Worm (Caenorhabditis elegans) whole organism, L2 larva: ENCODE measurements around the gene atat-2.
A peak's percentile ranks its signal among the peaks of the same experiment; 100 is the strongest.

Source experiments
- F13H6.1 ChIP-seq: sonication (generic microtip); optimal IDR thresholded peaks from 2 replicates; lab custom pipeline; 2016; ENCODE audit warnings: missing genetic modification characterization, missing compliant biosample characterization
- Y55F3AM.14 ChIP-seq: fragments of 200-800 bp; sonication (Bioruptor generic); optimal IDR thresholded peaks from 2 replicates; lab custom pipeline; 2018; ENCODE audit warnings: mild to moderate bottlenecking, missing genetic modification characterization, missing compliant biosample characterization
- aly-2 ChIP-seq: fragments of 150-350 bp; optimal IDR thresholded peaks from 2 replicates; lab custom pipeline; 2014; ENCODE audit warnings: missing biosample characterization, missing genetic modification characterization
- ama-1 ChIP-seq: fragments of 150-350 bp; optimal IDR thresholded peaks from 2 replicates; lab custom pipeline; 2018; ENCODE audit warnings: inconsistent platforms
- blmp-1 ChIP-seq: sonication (generic microtip); optimal IDR thresholded peaks from 2 replicates; lab custom pipeline; 2017; ENCODE audit warnings: missing genetic modification characterization, mild to moderate bottlenecking, missing compliant biosample characterization, antibody characterized with exemption, moderate library complexity; ENCODE audit not compliant: insufficient read depth
- egl-27 ChIP-seq: sonication (generic microtip); optimal IDR thresholded peaks from 3 replicates; lab custom pipeline; 2017; ENCODE audit warnings: missing biosample characterization, missing genetic modification reagents, missing genetic modification characterization
- elt-1 ChIP-seq: fragments of 150-350 bp; optimal IDR thresholded peaks from 2 replicates; lab custom pipeline; 2014; ENCODE audit warnings: missing biosample characterization, missing genetic modification characterization
- fos-1 ChIP-seq: fragments of 150-350 bp; optimal IDR thresholded peaks from 2 replicates; lab custom pipeline; 2014; ENCODE audit warnings: missing biosample characterization, missing genetic modification characterization
- lin-11 ChIP-seq: fragments of 150-350 bp; sonication (generic microtip); optimal IDR thresholded peaks from 2 replicates; lab custom pipeline; 2014; ENCODE audit warnings: missing biosample characterization, missing genetic modification characterization, inconsistent platforms, mixed read lengths
- lin-13 ChIP-seq: fragments of 150-350 bp; optimal IDR thresholded peaks from 2 replicates; lab custom pipeline; 2014; ENCODE audit warnings: missing biosample characterization, missing genetic modification reagents, missing genetic modification characterization
- mab-5 ChIP-seq: fragments of 150-350 bp; optimal IDR thresholded peaks from 2 replicates; lab custom pipeline; 2014; ENCODE audit warnings: missing biosample characterization, missing genetic modification characterization
- mbf-1 ChIP-seq: sonication (generic microtip); optimal IDR thresholded peaks from 2 replicates; lab custom pipeline; 2017; ENCODE audit warnings: missing biosample characterization, missing genetic modification characterization
- mdl-1 ChIP-seq, 2 experiments: fragments of 150-350 bp in 1 of 2; sonication (generic microtip) in 1 of 2; optimal IDR thresholded peaks; 2 replicates each; lab custom pipeline; 2017; ENCODE audit warnings: missing biosample characterization in 2 of 2, missing genetic modification characterization in 2 of 2
- nhr-11 ChIP-seq: fragments of 150-350 bp; optimal IDR thresholded peaks from 2 replicates; lab custom pipeline; 2014; ENCODE audit warnings: missing biosample characterization, missing genetic modification characterization
- nhr-12 ChIP-seq: fragments of 150-350 bp; optimal IDR thresholded peaks from 2 replicates; lab custom pipeline; 2014; ENCODE audit warnings: missing biosample characterization, missing genetic modification characterization
- nhr-129 ChIP-seq: fragments of 150-350 bp; optimal IDR thresholded peaks from 2 replicates; lab custom pipeline; 2014; ENCODE audit warnings: missing biosample characterization, missing genetic modification characterization
- nhr-21 ChIP-seq: fragments of 150-350 bp; optimal IDR thresholded peaks from 2 replicates; lab custom pipeline; 2014; ENCODE audit warnings: missing biosample characterization, missing genetic modification characterization
- nhr-23 ChIP-seq: fragments of 150-350 bp; optimal IDR thresholded peaks from 2 replicates; lab custom pipeline; 2014; ENCODE audit warnings: missing biosample characterization, missing genetic modification reagents, missing genetic modification characterization
- nhr-25 ChIP-seq: fragments of 150-350 bp; sonication (generic microtip); optimal IDR thresholded peaks from 3 replicates; lab custom pipeline; 2014; ENCODE audit warnings: missing biosample characterization, missing genetic modification characterization
- nhr-77 ChIP-seq: fragments of 150-350 bp; optimal IDR thresholded peaks from 2 replicates; lab custom pipeline; 2014; ENCODE audit warnings: missing biosample characterization, missing genetic modification characterization
- sem-4 ChIP-seq: fragments of 150-350 bp; optimal IDR thresholded peaks from 2 replicates; lab custom pipeline; 2014; ENCODE audit warnings: missing biosample characterization, missing genetic modification reagents, missing genetic modification characterization
- skn-1 ChIP-seq: sonication (generic microtip); optimal IDR thresholded peaks from 2 replicates; lab custom pipeline; 2017; ENCODE audit warnings: missing biosample characterization, missing genetic modification characterization
- sma-3 ChIP-seq: sonication (generic microtip); optimal IDR thresholded peaks from 2 replicates; lab custom pipeline; 2016; ENCODE audit warnings: missing genetic modification reagents, missing genetic modification characterization, missing compliant biosample characterization
- sma-9 ChIP-seq, 2 experiments: fragments of 150-350 bp in 1 of 2; sonication (generic microtip) in 1 of 2; optimal IDR thresholded peaks; 2 replicates each; lab custom pipeline; 2014 to 2016; ENCODE audit warnings: missing genetic modification characterization in 2 of 2, mild to moderate bottlenecking in 1 of 2, missing biosample characterization in 1 of 2, missing compliant biosample characterization in 1 of 2, missing genetic modification reagents in 1 of 2, moderate library complexity in 1 of 2
- snpc-4 ChIP-seq: fragments of 150-350 bp; optimal IDR thresholded peaks from 2 replicates; lab custom pipeline; 2014; ENCODE audit warnings: missing biosample characterization, missing genetic modification characterization
- unc-39 ChIP-seq: fragments of 150-350 bp; optimal IDR thresholded peaks from 2 replicates; lab custom pipeline; 2014; ENCODE audit warnings: missing biosample characterization, missing genetic modification characterization
- unc-55 ChIP-seq: fragments of 150-350 bp; sonication (generic microtip); optimal IDR thresholded peaks from 3 replicates; lab custom pipeline; 2014; ENCODE audit warnings: missing biosample characterization, missing genetic modification reagents, missing genetic modification characterization
- ztf-1 ChIP-seq: fragments of 200-800 bp; sonication (Bioruptor generic); conservative IDR thresholded peaks from 2 replicates; pipeline ENCODE4 v1.3.6; 2022; ENCODE audit warnings: missing genetic modification characterization, missing compliant biosample characterization
- ztf-11 ChIP-seq: sonication (generic microtip); optimal IDR thresholded peaks from 2 replicates; lab custom pipeline; 2017; ENCODE audit warnings: missing biosample characterization, missing genetic modification characterization

The atat-2 gene

DNA sequence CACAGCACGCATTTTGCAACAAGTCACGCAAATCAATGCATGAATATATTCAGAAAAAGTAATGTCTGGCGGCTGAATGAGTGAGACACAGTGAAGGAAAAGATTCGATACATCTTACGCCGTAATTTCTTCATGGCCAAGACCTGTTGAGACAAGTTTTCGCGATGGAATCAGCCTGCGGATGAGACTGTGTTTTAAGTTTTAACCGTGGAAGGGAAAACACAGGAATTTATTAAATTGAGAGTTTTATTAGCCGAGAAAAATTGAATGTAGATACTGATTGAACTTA, 5.2 kb downstream of the atat-2 start, which contains the start of gene hog-1:
Gene hog-1, minus strand, starts transcription at position 101 of the 289 bp plus-strand sequence.
- TF ChIP-seq elt-1 (tag; lab: Kevin White, UChicago), result no peak
- no peak for TF ChIP-seq F13H6.1 (tag; lab: Kevin White, UChicago)
- TF ChIP-seq skn-1 (tag; lab: Kevin White, UChicago), result no peak
- no peak for TF ChIP-seq Y55F3AM.14 (GFP tag; lab: Kevin White, UChicago)
- no peak for TF ChIP-seq mbf-1 (tag; lab: Kevin White, UChicago)
- no peak for TF ChIP-seq mdl-1 (tag; optimal IDR thresholded peaks at IDR 0.05; lab: Kevin White, UChicago)

DNA sequence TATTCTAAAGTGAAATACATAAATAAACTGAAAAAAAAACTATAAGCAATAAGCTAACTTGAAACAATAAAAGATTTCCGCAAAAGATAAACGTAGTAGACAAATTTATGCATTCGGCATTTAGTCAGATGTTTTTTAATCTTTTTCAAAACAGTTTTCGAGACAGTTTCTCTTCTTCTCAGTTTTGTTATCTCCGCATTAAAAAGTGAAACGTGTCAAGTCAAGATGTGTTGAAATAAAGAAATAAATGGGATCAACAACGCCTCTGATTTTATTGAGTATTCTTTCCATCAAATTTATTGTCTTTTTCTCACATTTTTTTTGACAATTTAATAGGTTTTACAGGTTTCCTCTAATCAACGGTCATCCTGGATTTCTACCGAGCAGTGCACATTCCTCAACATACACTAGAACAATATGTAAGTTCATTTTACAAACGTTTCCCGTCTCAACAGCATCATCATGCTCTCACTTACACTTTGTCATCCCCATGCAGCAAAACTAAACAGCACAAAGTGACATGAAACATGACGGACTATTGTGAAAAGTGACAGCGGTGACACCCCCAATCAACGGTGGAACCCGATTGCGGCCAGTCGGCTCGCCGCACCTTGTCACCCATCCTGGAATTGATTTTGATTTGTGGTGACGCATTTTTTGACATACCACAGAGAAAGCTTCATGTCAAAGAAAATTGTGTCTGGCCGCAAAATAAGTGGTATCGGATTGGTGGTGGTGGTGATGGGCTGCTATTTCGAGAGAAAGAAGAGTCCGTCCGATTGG, 5.7 kb downstream of the atat-2 start:
- TF ChIP-seq blmp-1 (tag; lab: Kevin White, UChicago) (peak; percentile 64), F13H6.1 (tag; lab: Kevin White, UChicago) (no peak), unc-39 (no peak), nhr-25 (peak; percentile 4), nhr-11 (no peak), egl-27 (tag; lab: Kevin White, UChicago) (no peak), snpc-4 (no peak), fos-1 (no peak), nhr-21 (tag; lab: Kevin White, UChicago) (no peak)
- TF ChIP-seq, all 48 proteins: peak for 2

DNA sequence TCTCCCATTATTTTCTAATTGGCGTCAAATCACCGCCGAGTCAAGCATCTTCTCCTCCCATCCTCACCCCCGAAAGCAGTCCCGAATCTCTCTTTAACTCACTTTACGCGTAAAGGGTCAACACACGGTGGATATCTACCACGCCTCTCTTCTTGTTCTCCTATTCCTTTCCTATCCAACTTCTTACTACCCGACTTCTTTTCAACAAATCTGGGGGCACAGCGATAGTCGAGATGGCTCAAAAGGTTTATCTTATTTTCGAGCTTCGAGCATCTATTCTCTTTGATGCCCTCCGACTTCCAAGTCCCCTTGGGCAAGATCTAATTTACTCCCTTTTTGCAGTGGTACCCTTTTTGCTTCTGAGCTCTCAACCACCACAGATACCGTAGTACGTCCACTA, 10.3 kb downstream of the atat-2 start:
- TF ChIP-seq egl-27 (tag; lab: Kevin White, UChicago) (no peak), sma-9 (GFP tag; optimal IDR thresholded peaks at IDR 0.05; lab: Kevin White, UChicago) (no peak), sma-9 (tag; optimal IDR thresholded peaks at IDR 0.05; lab: Kevin White, UChicago) (no peak), unc-55 (GFP tag; lab: Kevin White, UChicago) (no peak), lin-11 (tag; lab: Kevin White, UChicago) (no peak), nhr-11 (no peak), ama-1 (lab: Kevin White, UChicago) (no peak), sem-4 (tag; lab: Kevin White, UChicago) (no peak)

DNA sequence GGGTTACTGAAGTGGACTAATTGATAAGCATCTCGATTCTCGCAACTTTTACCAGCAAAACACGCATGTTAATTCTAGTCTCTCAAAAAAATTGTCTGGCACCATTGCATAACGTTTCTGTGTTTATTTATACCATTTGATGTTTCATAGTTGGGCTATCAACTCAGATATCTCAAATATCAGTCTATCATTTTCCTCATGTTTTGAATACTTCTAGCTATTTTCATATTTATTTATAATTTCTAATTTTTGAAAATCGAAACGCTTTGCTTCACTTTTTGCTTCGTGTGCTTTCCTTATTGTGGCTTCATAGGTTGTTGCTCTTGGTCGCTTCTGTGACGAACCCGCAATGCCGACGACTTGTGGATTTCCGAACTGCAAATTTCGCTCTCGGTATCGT, 13.5 kb downstream of the atat-2 start, which contains the start of gene ctbp-1:
Gene ctbp-1, plus strand, starts transcription at position 301 of the 400 bp plus-strand sequence.
- no peak for TF ChIP-seq nhr-23 (tag; lab: Kevin White, UChicago)
- TF ChIP-seq nhr-25, result no peak
- no peak for TF ChIP-seq ztf-11
- no peak for TF ChIP-seq ztf-1

DNA sequence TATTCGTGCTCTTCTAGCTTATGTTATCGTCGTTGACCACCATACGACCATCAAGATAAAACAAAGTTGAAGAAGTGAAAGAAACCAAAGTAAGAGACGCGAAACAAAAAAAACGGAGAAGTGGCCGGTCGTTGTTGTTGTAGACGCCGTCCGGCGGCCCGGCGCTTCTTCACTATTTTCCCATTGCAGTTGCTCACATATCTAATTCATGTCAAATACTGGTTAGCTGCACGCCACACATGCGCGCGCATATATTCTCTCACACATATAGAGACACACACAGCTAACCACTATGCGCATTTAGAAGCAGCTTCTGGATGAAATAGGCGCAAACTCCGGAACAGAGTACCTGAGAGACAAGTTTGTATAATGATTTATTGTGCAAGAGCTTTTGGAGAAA, 19.1 kb downstream of the atat-2 start:
- TF ChIP-seq egl-27 (tag; lab: Kevin White, UChicago) (no peak), sma-9 (GFP tag; optimal IDR thresholded peaks at IDR 0.05; lab: Kevin White, UChicago) (no peak), sma-9 (tag; optimal IDR thresholded peaks at IDR 0.05; lab: Kevin White, UChicago) (no peak), mbf-1 (tag; lab: Kevin White, UChicago) (no peak), nhr-77 (tag; lab: Kevin White, UChicago) (no peak), Y55F3AM.14 (GFP tag; lab: Kevin White, UChicago) (no peak), mdl-1 (tag; optimal IDR thresholded peaks at IDR 0.05; lab: Kevin White, UChicago) (no peak), lin-13 (GFP tag; lab: Kevin White, UChicago) (no peak), ztf-11 (no peak), nhr-23 (tag; lab: Kevin White, UChicago) (no peak), elt-1 (tag; lab: Kevin White, UChicago) (no peak), nhr-12 (tag; lab: Kevin White, UChicago) (no peak), sma-3 (GFP tag; lab: Kevin White, UChicago) (no peak), ztf-1 (no peak), nhr-11 (no peak), nhr-25 (no peak), aly-2 (tag; lab: Kevin White, UChicago) (no peak), mab-5 (no peak), F13H6.1 (tag; lab: Kevin White, UChicago) (no peak), snpc-4 (no peak)

DNA sequence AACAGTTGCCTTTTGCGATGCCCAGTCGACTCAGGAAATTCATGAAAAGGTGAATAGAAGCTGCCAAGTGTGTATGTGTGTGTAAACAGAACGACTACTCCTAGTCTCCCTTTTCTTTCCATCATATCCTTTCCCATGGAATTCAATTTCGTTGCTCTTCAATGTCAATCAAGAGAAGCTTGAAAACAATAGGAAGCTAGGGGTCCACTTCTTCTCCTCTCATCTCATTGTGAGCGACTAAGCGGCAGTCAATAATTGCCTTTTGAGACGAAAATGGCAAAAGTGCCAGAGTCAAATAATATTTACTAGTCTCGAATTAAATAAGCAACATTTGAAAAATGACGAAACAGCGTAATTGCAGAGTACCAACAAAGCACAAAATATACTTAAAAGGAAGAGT, 20.7 kb downstream of the atat-2 start:
- no peak for TF ChIP-seq aly-2 (tag; lab: Kevin White, UChicago)
- peak; percentile 1 for TF ChIP-seq nhr-129 (tag; lab: Kevin White, UChicago)
